Worm (Caenorhabditis elegans): ENCODE results near the gene mls-2.

Gene mls-2

ce11 chrX:4711698-4712329 is 49.6 kb downstream of the mls-2 start, which contains the start of the genes dnj-14 and glit-1 (continued):
- no peak for TF ChIP-seq akir-1 (GFP tag; optimal IDR thresholded peaks at IDR 0.05)
- no peak for TF ChIP-seq ztf-3 (GFP tag; optimal IDR thresholded peaks at IDR 0.05)
- TF ChIP-seq nhr-80 (tag; optimal IDR thresholded peaks at IDR 0.05), result peak; percentile 98
- TF ChIP-seq cebp-2 (GFP tag; IDR thresholded peaks at IDR 0.05), result no peak
- no peak for TF ChIP-seq fkh-3 (tag; optimal IDR thresholded peaks at IDR 0.05)
- no peak for TF ChIP-seq F57C9.4 (tag; optimal IDR thresholded peaks at IDR 0.05)
- peak; percentile 77 for TF ChIP-seq B0336.3 (GFP tag; IDR thresholded peaks at IDR 0.05)
- peak; percentile 79 for TF ChIP-seq F33H1.4 (GFP tag; IDR thresholded peaks at IDR 0.05)
- TF ChIP-seq F49E8.2 (tag; optimal IDR thresholded peaks at IDR 0.05; ENCODE audit: insufficient read depth), result no peak
- peak; percentile 53 for TF ChIP-seq tlf-1 (GFP tag; optimal IDR thresholded peaks at IDR 0.05)
- TF ChIP-seq nhr-27 (tag; optimal IDR thresholded peaks at IDR 0.05), result no peak
- TF ChIP-seq ceh-40 (GFP tag; IDR thresholded peaks at IDR 0.05), result no peak
- no peak for TF ChIP-seq B0019.2 (GFP tag; conservative IDR thresholded peaks at IDR 0.05)
- peak; percentile 57 for TF ChIP-seq ztf-26 (tag; optimal IDR thresholded peaks at IDR 0.05)
- no peak for TF ChIP-seq ceh-100 (GFP tag; IDR thresholded peaks at IDR 0.05)
- TF ChIP-seq attf-3 (GFP tag; conservative IDR thresholded peaks at IDR 0.05), result 0 out of 2 replicates have a peak, but pooled peaks have one; percentile 11
- TF ChIP-seq attf-5 (GFP tag; optimal IDR thresholded peaks at IDR 0.05), result peak; percentile 94
- no peak for TF ChIP-seq nhr-120 (GFP tag; IDR thresholded peaks at IDR 0.05)
- TF ChIP-seq snpc-1.1 (tag; optimal IDR thresholded peaks at IDR 0.05; ENCODE audit: insufficient read depth), result no peak
- 0 out of 2 replicates have a peak, but pooled peaks have one; percentile 35 for TF ChIP-seq Y53G8AR.9 (GFP tag; conservative IDR thresholded peaks at IDR 0.05)
- peak; percentile 4 for TF ChIP-seq snpc-1.3 (tag; optimal IDR thresholded peaks at IDR 0.05; ENCODE audit: insufficient read depth)
- no peak for TF ChIP-seq Y79H2A.3 (GFP tag; conservative IDR thresholded peaks at IDR 0.05)
- TF ChIP-seq madf-6 (GFP tag; IDR thresholded peaks at IDR 0.05), result no peak
- peak; percentile 81 for TF ChIP-seq lin-40 (tag; optimal IDR thresholded peaks at IDR 0.05)
- TF ChIP-seq mel-28 (tag; optimal IDR thresholded peaks at IDR 0.05; ENCODE audit: borderline replicate concordance), result no peak
- TF ChIP-seq pha-4 (tag; optimal IDR thresholded peaks at IDR 0.05), result peak; percentile 89
- TF ChIP-seq ceh-27 (GFP tag; optimal IDR thresholded peaks at IDR 0.05), result peak; percentile 91
- peak; percentile 46; the same call in 1 of the 2 replicates for TF ChIP-seq egrh-3 (GFP tag; IDR thresholded peaks at IDR 0.05)
- TF ChIP-seq hmg-20 (GFP tag; IDR thresholded peaks at IDR 0.05), result 0 out of 2 replicates have a peak, but pooled peaks have one; percentile 45
- peak; percentile 62; the same call in 1 of the 2 replicates for TF ChIP-seq K11D2.4 (GFP tag; IDR thresholded peaks at IDR 0.05)
- TF ChIP-seq repo-1 (tag; optimal IDR thresholded peaks at IDR 0.05), result peak; percentile 51
- no peak for TF ChIP-seq F10E7.11 (tag; optimal IDR thresholded peaks at IDR 0.05)
- TF ChIP-seq Y53F4B.3 (GFP tag; IDR thresholded peaks at IDR 0.05), result no peak
- no peak for TF ChIP-seq sdz-38 (tag; optimal IDR thresholded peaks at IDR 0.05)
- TF ChIP-seq nhr-90 (tag; optimal IDR thresholded peaks at IDR 0.05), result peak; percentile 65
- TF ChIP-seq ceh-79 (tag; optimal IDR thresholded peaks at IDR 0.05), result no peak
- TF ChIP-seq F55B11.4 (tag; optimal IDR thresholded peaks at IDR 0.05; ENCODE audit: borderline replicate concordance, insufficient read depth), result no peak
- peak; percentile 74 to 80 for TF ChIP-seq let-607 (tag; optimal IDR thresholded peaks at IDR 0.05)
- peak; percentile 46 for TF ChIP-seq gei-17 (GFP tag; optimal IDR thresholded peaks at IDR 0.05)
- TF ChIP-seq ztf-18 (tag; optimal IDR thresholded peaks at IDR 0.05), result peak; percentile 57
- peak; percentile 19 for TF ChIP-seq ztf-22 (GFP tag; optimal IDR thresholded peaks at IDR 0.05)
- TF ChIP-seq F52B5.7 (tag; optimal IDR thresholded peaks at IDR 0.05), result no peak
- TF ChIP-seq mcd-1 (GFP tag; IDR thresholded peaks at IDR 0.05), result peak; percentile 89
- peak; percentile 51 for TF ChIP-seq unc-62 (GFP tag; optimal IDR thresholded peaks at IDR 0.05)
- no peak for TF ChIP-seq dpff-1 (tag; optimal IDR thresholded peaks at IDR 0.05)
- TF ChIP-seq bed-2 (GFP tag; IDR thresholded peaks at IDR 0.05), result peak; percentile 12; the same call in 1 of the 2 replicates
- no peak for TF ChIP-seq D2030.7 (GFP tag; IDR thresholded peaks at IDR 0.05)

Data from whole organism, young adult.